Worm (Caenorhabditis elegans) whole organism, L3 larva: Measurements from ENCODE around the gene F40G12.10.

ENCODE experiments used
- ZK546.5 ChIP-seq: sonication (generic microtip); optimal IDR thresholded peaks from 2 replicates; lab custom pipeline; 2017; ENCODE audit warnings: missing biosample characterization, missing genetic modification characterization
- ama-1 ChIP-seq: fragments of 150-350 bp; optimal IDR thresholded peaks from 2 replicates; lab custom pipeline; 2018
- elt-3 ChIP-seq, 3 experiments: fragments of 150-350 bp in 1 of 3; sonication (generic microtip) in 2 of 3; optimal IDR thresholded peaks; 2 replicates in 2 of 3; 4 replicates in 1 of 3; lab custom pipeline; 2014 to 2017; ENCODE audit warnings: missing biosample characterization in 3 of 3, missing genetic modification characterization in 3 of 3
- fos-1 ChIP-seq: fragments of 150-350 bp; optimal IDR thresholded peaks from 2 replicates; lab custom pipeline; 2014; ENCODE audit warnings: missing biosample characterization, missing genetic modification characterization
- nhr-76 ChIP-seq: fragments of 150-350 bp; sonication (generic microtip); optimal IDR thresholded peaks from 5 replicates; lab custom pipeline; 2014; ENCODE audit warnings: missing biosample characterization, missing genetic modification characterization
- nhr-77 ChIP-seq: fragments of 150-350 bp; optimal IDR thresholded peaks from 2 replicates; lab custom pipeline; 2014; ENCODE audit warnings: missing biosample characterization, missing genetic modification characterization
- pqm-1 ChIP-seq: fragments of 150-350 bp; optimal IDR thresholded peaks from 2 replicates; lab custom pipeline; 2017; ENCODE audit warnings: missing biosample characterization, missing genetic modification characterization, inconsistent platforms
- sea-2 ChIP-seq: fragments of 150-350 bp; sonication (generic microtip); optimal IDR thresholded peaks from 4 replicates; lab custom pipeline; 2014; ENCODE audit warnings: missing biosample characterization, missing genetic modification reagents, missing genetic modification characterization
- ztf-4 ChIP-seq: fragments of 150-350 bp; optimal IDR thresholded peaks from 2 replicates; lab custom pipeline; 2014; ENCODE audit warnings: missing biosample characterization, missing genetic modification characterization

DNA sequence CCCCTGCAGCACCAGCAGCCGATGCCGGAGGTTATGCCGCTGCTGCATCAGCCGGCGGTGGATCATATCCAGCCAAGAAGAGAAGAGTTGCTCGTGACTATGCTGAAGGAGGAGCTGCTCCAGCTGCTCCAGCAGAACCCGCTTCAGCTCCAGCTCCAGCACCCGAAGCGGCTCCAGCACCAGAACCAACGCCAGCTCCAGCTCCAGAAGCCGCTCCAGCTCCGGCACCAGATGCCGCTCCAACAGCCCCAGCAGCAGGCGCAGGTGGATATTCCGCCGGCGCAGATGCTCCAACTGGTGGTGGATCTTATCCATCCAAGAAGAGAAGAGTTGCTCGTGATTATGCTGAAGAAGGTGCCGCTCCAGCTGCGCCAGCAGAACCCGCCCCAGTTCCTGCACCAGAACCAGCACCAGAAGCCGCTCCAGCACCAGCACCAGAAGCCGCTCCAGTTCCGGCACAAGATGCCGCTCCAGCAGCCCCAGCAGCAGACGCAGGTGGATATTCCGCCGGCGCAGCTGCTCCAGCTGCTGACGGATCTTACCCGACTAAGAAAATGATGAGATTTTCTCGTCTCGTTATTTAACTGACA lies 37.5 kb downstream of the F40G12.10 start:
- TF ChIP-seq sea-2 (GFP tag; lab: Kevin White, UChicago) = no peak
- TF ChIP-seq pqm-1 (tag; lab: Kevin White, UChicago) = no peak
- TF ChIP-seq nhr-76 (tag; lab: Kevin White, UChicago) = no peak
- no peak for TF ChIP-seq nhr-77 (tag; lab: Kevin White, UChicago)
- TF ChIP-seq fos-1 (tag; lab: Kevin White, UChicago) = no peak
- TF ChIP-seq ama-1 (lab: Kevin White, UChicago) = no peak
- no peak for TF ChIP-seq ztf-4
- TF ChIP-seq ZK546.5 (tag; lab: Kevin White, UChicago) = no peak
- no peak for TF ChIP-seq elt-3 (tag; optimal IDR thresholded peaks at IDR 0.05; lab: Kevin White, UChicago)
